Worm (Caenorhabditis elegans) whole organism, L4 larva: ENCODE results near the gene hizr-1.

Source experiments
- F26F4.8 ChIP-seq: fragments of 200-800 bp; sonication (Bioruptor generic); conservative IDR thresholded peaks from 2 replicates; pipeline ENCODE4 v1.3.6; 2022; ENCODE audit warnings: missing genetic modification characterization, missing compliant biosample characterization
- ZK546.5 ChIP-seq, 2 experiments: sonication (generic microtip); optimal IDR thresholded peaks; 2 replicates each; lab custom pipeline; 2017; ENCODE audit warnings: missing biosample characterization in 2 of 2, missing genetic modification characterization in 2 of 2
- aha-1 ChIP-seq: fragments of 150-350 bp; peaks from one replicate; lab custom pipeline; 2014; ENCODE audit warnings: missing biosample characterization, missing genetic modification characterization
- ceh-28 ChIP-seq: fragments of 150-350 bp; optimal IDR thresholded peaks from 2 replicates; lab custom pipeline; 2014; ENCODE audit warnings: missing biosample characterization, missing genetic modification reagents, missing genetic modification characterization
- ceh-62 ChIP-seq: sonication (generic microtip); optimal IDR thresholded peaks from 2 replicates; lab custom pipeline; 2017; ENCODE audit warnings: missing biosample characterization, missing genetic modification characterization
- ces-1 ChIP-seq: fragments of 150-350 bp; sonication (generic microtip); optimal IDR thresholded peaks from 4 replicates; lab custom pipeline; 2014; ENCODE audit warnings: missing biosample characterization, missing genetic modification reagents, missing genetic modification characterization
- cey-2 ChIP-seq: sonication (generic microtip); optimal IDR thresholded peaks from 3 replicates; lab custom pipeline; 2017; ENCODE audit warnings: missing genetic modification characterization, mild to moderate bottlenecking, missing compliant biosample characterization, antibody characterized with exemption, borderline replicate concordance; ENCODE audit not compliant: insufficient read depth
- daf-16 ChIP-seq, 3 experiments: sonication (generic microtip); optimal IDR thresholded peaks; 2 replicates each; lab custom pipeline; 2016 to 2017; ENCODE audit warnings: missing genetic modification characterization in 3 of 3, missing genetic modification reagents in 3 of 3, mild to moderate bottlenecking in 2 of 3, missing compliant biosample characterization in 2 of 3, missing biosample characterization in 1 of 3, moderate library complexity in 1 of 3
- dmd-6 ChIP-seq: fragments of 200-800 bp; sonication (Bioruptor generic); IDR thresholded peaks from 2 replicates; pipeline ENCODE4 v1.3.6; 2022; ENCODE audit warnings: missing genetic modification reagents, missing genetic modification characterization, missing compliant biosample characterization
- dve-1 ChIP-seq: sonication (generic microtip); optimal IDR thresholded peaks from 2 replicates; lab custom pipeline; 2017; ENCODE audit warnings: antibody characterized with exemption, mild to moderate bottlenecking, missing genetic modification characterization, missing compliant biosample characterization; ENCODE audit not compliant: insufficient read depth
- egl-27 ChIP-seq: sonication (generic microtip); optimal IDR thresholded peaks from 3 replicates; lab custom pipeline; 2017; ENCODE audit warnings: missing biosample characterization, missing genetic modification reagents, missing genetic modification characterization
- hif-1 ChIP-seq, 2 experiments: sonication (generic microtip); optimal IDR thresholded peaks; 2 replicates each; lab custom pipeline; 2016 to 2017; ENCODE audit warnings: missing compliant biosample characterization in 2 of 2, missing genetic modification characterization in 2 of 2, missing genetic modification reagents in 2 of 2, missing genotype in 2 of 2, mild to moderate bottlenecking in 1 of 2
- hlh-11 ChIP-seq: fragments of 200-800 bp; sonication (Bioruptor generic); optimal IDR thresholded peaks from 2 replicates; lab custom pipeline; 2018; ENCODE audit warnings: mild to moderate bottlenecking, missing genetic modification characterization, missing compliant biosample characterization
- hlh-30 ChIP-seq: sonication (generic microtip); optimal IDR thresholded peaks from 2 replicates; lab custom pipeline; 2017; ENCODE audit warnings: antibody characterized with exemption, mild to moderate bottlenecking, missing genetic modification characterization, missing compliant biosample characterization; ENCODE audit not compliant: insufficient read depth
- jun-1 ChIP-seq: fragments of 150-350 bp; optimal IDR thresholded peaks from 2 replicates; lab custom pipeline; 2014; ENCODE audit warnings: missing biosample characterization, missing genetic modification reagents, missing genetic modification characterization
- lim-7 ChIP-seq: fragments of 200-800 bp; sonication (Bioruptor generic); IDR thresholded peaks from 2 replicates; pipeline ENCODE4 v1.3.6; 2022; ENCODE audit warnings: missing genetic modification characterization, missing compliant biosample characterization
- lin-13 ChIP-seq: fragments of 150-350 bp; optimal IDR thresholded peaks from 2 replicates; lab custom pipeline; 2014; ENCODE audit warnings: missing biosample characterization, missing genetic modification reagents, missing genetic modification characterization
- lin-15B ChIP-seq: fragments of 150-350 bp; sonication (generic microtip); optimal IDR thresholded peaks from 3 replicates; lab custom pipeline; 2014; ENCODE audit warnings: missing biosample characterization, missing genetic modification characterization
- lin-29 ChIP-seq: fragments of 200-800 bp; sonication (Bioruptor generic); IDR thresholded peaks from 2 replicates; pipeline ENCODE4 v1.3.6; 2022; ENCODE audit warnings: missing genetic modification reagents, missing genetic modification characterization, missing compliant biosample characterization
- lir-3 ChIP-seq: sonication (generic microtip); optimal IDR thresholded peaks from 2 replicates; lab custom pipeline; 2016; ENCODE audit warnings: mild to moderate bottlenecking, missing genetic modification characterization, missing compliant biosample characterization
- madf-5 ChIP-seq, 2 experiments: fragments of 200-800 bp; sonication (Bioruptor generic); IDR thresholded peaks; 2 replicates each; pipeline ENCODE4 v1.3.6; 2022; ENCODE audit warnings: missing compliant biosample characterization in 2 of 2, missing genetic modification characterization in 2 of 2
- mdl-1 ChIP-seq, 2 experiments: fragments of 150-350 bp in 1 of 2; sonication (generic microtip) in 1 of 2; optimal IDR thresholded peaks; 2 replicates each; lab custom pipeline; 2014 to 2017; ENCODE audit warnings: missing biosample characterization in 2 of 2, missing genetic modification characterization in 2 of 2
- mxl-3 ChIP-seq: fragments of 200-800 bp; sonication (Bioruptor generic); optimal IDR thresholded peaks from 2 replicates; lab custom pipeline; 2018; ENCODE audit warnings: mild to moderate bottlenecking, missing genetic modification characterization, missing compliant biosample characterization
- nhr-11 ChIP-seq: fragments of 150-350 bp; optimal IDR thresholded peaks from 2 replicates; lab custom pipeline; 2014; ENCODE audit warnings: missing biosample characterization, missing genetic modification characterization
- nhr-28 ChIP-seq: fragments of 150-350 bp; optimal IDR thresholded peaks from 2 replicates; lab custom pipeline; 2014; ENCODE audit warnings: missing biosample characterization, missing genetic modification characterization
- nhr-42 ChIP-seq: fragments of 200-800 bp; sonication (Bioruptor generic); IDR thresholded peaks from 2 replicates; pipeline ENCODE4 v1.3.6; 2022; ENCODE audit warnings: missing genetic modification characterization, missing compliant biosample characterization
- nhr-77 ChIP-seq: fragments of 150-350 bp; optimal IDR thresholded peaks from 2 replicates; lab custom pipeline; 2014; ENCODE audit warnings: missing biosample characterization, missing genetic modification characterization
- pha-4 ChIP-seq, 2 experiments: fragments of 150-350 bp in 1 of 2; fragments of 200-800 bp in 1 of 2; sonication (Bioruptor generic) in 1 of 2; IDR thresholded peaks in 1 of 2; optimal IDR thresholded peaks in 1 of 2; 2 replicates each; pipeline versions ENCODE4 v1.3.6 to Lab custom; 2014 to 2022; ENCODE audit warnings: missing genetic modification characterization in 2 of 2, missing genetic modification reagents in 2 of 2, missing biosample characterization in 1 of 2, missing compliant biosample characterization in 1 of 2
- pqm-1 ChIP-seq: sonication (generic microtip); optimal IDR thresholded peaks from 2 replicates; lab custom pipeline; 2017; ENCODE audit warnings: missing biosample characterization, missing genetic modification characterization
- rbr-2 ChIP-seq: sonication (generic microtip); optimal IDR thresholded peaks from 2 replicates; lab custom pipeline; 2016; ENCODE audit warnings: missing genotype, missing genetic modification characterization, missing compliant biosample characterization
- saeg-2 ChIP-seq: fragments of 200-800 bp; sonication (Bioruptor generic); IDR thresholded peaks from 2 replicates; pipeline ENCODE4 v1.3.6; 2022; ENCODE audit warnings: missing genetic modification reagents, missing genetic modification characterization, missing compliant biosample characterization
- skn-1 ChIP-seq: fragments of 150-350 bp; optimal IDR thresholded peaks from 2 replicates; lab custom pipeline; 2014; ENCODE audit warnings: missing biosample characterization, missing genetic modification characterization
- tag-97 ChIP-seq: fragments of 200-800 bp; sonication (Bioruptor generic); IDR thresholded peaks from 2 replicates; pipeline ENCODE4 v1.3.6; 2022; ENCODE audit warnings: missing genetic modification characterization, missing compliant biosample characterization
- unc-62 ChIP-seq, 3 experiments: fragments of 150-350 bp in 1 of 3; sonication (generic microtip); optimal IDR thresholded peaks in 2 of 3; peaks in 1 of 3; 1 replicate in 1 of 3; 2 replicates in 2 of 3; lab custom pipeline; 2014 to 2017; ENCODE audit warnings: missing biosample characterization in 3 of 3, missing genetic modification characterization in 3 of 3, missing genetic modification reagents in 3 of 3, missing genotype in 1 of 3
- zag-1 ChIP-seq: fragments of 150-350 bp; optimal IDR thresholded peaks from 2 replicates; lab custom pipeline; 2014; ENCODE audit warnings: missing biosample characterization, missing genetic modification characterization

Gene hizr-1

DNA sequence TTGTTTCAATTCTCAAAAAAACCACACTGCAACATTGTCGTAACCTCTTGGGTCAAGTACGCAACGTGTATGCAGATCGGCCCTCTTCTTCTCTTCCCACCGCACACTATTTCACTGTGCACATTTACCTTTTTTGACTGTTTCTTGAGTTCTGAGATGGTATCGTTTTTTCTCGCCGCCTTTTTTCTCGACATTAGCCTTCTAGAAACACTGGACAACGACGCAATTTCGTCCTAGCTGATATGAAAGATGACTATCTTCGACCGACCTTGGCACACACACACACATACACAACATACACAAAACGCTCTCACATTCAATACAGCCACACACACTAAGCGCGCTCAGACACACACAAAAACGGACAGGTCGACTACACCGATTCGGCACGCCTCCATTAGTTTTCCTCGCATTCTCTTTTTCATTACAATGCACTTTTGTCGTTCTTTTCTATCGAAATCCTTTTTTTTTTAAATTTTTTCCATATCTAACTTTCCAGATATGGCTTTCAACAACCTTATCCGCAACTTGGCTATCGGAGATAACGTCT is 21.4 kb downstream of the hizr-1 start, which contains the start of gene aco-1 (continued):
- no peak for TF ChIP-seq ceh-62 (tag; lab: Kevin White, UChicago)
- 0 out of 2 replicates have a peak, but pooled peaks have one; percentile 19 for TF ChIP-seq nhr-42
- peak; percentile 77 for TF ChIP-seq hlh-11 (tag; lab: Kevin White, UChicago)

DNA sequence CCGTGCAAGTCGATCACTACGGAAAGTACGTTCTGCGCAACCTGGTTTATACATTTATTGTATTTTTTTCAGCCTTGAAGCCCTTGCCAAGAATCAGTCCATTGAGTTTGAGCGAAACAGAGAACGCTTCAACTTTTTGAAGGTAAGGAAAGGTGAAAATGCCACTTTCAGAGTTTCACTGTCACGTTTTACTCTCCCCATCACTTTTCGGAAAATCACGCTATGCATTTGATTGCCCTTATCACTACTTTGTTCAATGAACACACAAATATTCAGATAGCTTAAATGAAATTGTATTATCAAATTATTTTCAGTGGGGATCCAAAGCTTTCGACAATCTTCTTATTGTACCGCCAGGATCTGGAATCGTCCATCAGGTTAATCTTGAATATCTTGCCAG is 22.4 kb downstream of the hizr-1 start:
- peak; percentile 56 for TF ChIP-seq dve-1 (tag; lab: Kevin White, UChicago)
- no peak for TF ChIP-seq egl-27 (tag; lab: Kevin White, UChicago)
- 0 out of 2 replicates have a peak, but pooled peaks have one; percentile 18 for TF ChIP-seq pha-4 (GFP tag; IDR thresholded peaks at IDR 0.05; lab: Robert Waterston, UW)
- no peak for TF ChIP-seq pha-4 (tag; optimal IDR thresholded peaks at IDR 0.05; lab: Kevin White, UChicago)
- peak; percentile 78 for TF ChIP-seq nhr-28 (tag; lab: Kevin White, UChicago)
- TF ChIP-seq mdl-1 (tag; optimal IDR thresholded peaks at IDR 0.05; lab: Kevin White, UChicago): peak in 1 of 2 experiments; percentile 19
- TF ChIP-seq nhr-77: peak; percentile 63
- TF ChIP-seq dmd-6 (GFP tag; lab: Robert Waterston, UW): 0 out of 2 replicates have a peak, but pooled peaks have one; percentile 10
- no peak for TF ChIP-seq lin-13 (GFP tag; lab: Kevin White, UChicago)
- peak; percentile 10 for TF ChIP-seq hlh-11 (tag; lab: Kevin White, UChicago)
- no peak for TF ChIP-seq aha-1 (tag; lab: Kevin White, UChicago)
- peak; percentile 40 for TF ChIP-seq pqm-1 (tag; lab: Kevin White, UChicago)
- peak; percentile 37 for TF ChIP-seq hlh-30
- no peak for TF ChIP-seq daf-16 (GFP tag; optimal IDR thresholded peaks at IDR 0.05; lab: Kevin White, UChicago)
- peak; percentile 44 for TF ChIP-seq daf-16 (tag; optimal IDR thresholded peaks at IDR 0.05; lab: Kevin White, UChicago)
- TF ChIP-seq, all 104 proteins: peak for 10

DNA sequence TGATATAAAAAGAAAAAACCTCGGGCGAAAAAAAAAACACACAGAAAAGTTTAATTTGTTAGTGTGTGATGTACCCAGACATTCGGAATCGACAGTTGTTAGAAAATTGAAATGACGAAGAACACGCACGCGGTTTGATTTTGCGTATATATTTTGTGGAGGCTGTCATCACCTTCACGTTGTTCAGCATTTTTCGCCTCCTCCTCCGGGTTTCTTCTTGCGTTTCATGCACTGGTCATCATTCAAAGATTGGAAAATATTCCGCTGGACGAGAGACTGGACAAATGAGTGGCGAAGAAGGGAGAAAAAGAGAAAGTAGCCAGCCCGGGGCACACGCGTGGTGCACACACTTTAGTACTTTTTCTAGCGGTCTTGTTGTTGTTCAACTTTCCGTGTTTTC is 26.8 kb downstream of the hizr-1 start:
- peak in 1 of 2 experiments; percentile 16 for TF ChIP-seq hif-1 (tag; optimal IDR thresholded peaks at IDR 0.05; lab: Kevin White, UChicago)
- no peak for TF ChIP-seq cey-2 (tag; lab: Kevin White, UChicago)
- TF ChIP-seq ceh-28 (tag; lab: Kevin White, UChicago): no peak
- TF ChIP-seq skn-1: no peak
- TF ChIP-seq hlh-11 (tag; lab: Kevin White, UChicago): peak; percentile 42
- TF ChIP-seq madf-5 (GFP tag; IDR thresholded peaks at IDR 0.05; lab: Robert Waterston, UW): no peak
- TF ChIP-seq F26F4.8 (GFP tag; lab: Robert Waterston, UW): no peak
- TF ChIP-seq jun-1 (tag; lab: Kevin White, UChicago): no peak
- peak; percentile 48 for TF ChIP-seq hlh-30
- no peak for TF ChIP-seq saeg-2
- TF ChIP-seq daf-16 (GFP tag; optimal IDR thresholded peaks at IDR 0.05; lab: Kevin White, UChicago): peak in 1 of 2 experiments; percentile 47
- peak; percentile 17 for TF ChIP-seq daf-16 (tag; optimal IDR thresholded peaks at IDR 0.05; lab: Kevin White, UChicago)
- peak; percentile 33 for TF ChIP-seq nhr-11 (tag; lab: Kevin White, UChicago)
- no peak for TF ChIP-seq rbr-2 (tag; lab: Kevin White, UChicago)
- TF ChIP-seq unc-62 (GFP tag; optimal IDR thresholded peaks at IDR 0.05 in 1 of 2; lab: Kevin White, UChicago): peak in 1 of 2 experiments; percentile 98
- no peak for TF ChIP-seq unc-62 (tag; optimal IDR thresholded peaks at IDR 0.05; lab: Kevin White, UChicago)
- no peak for TF ChIP-seq lin-29 (GFP tag; lab: Robert Waterston, UW)
- TF ChIP-seq lim-7 (GFP tag; lab: Robert Waterston, UW): no peak
- peak; percentile 54 for TF ChIP-seq mxl-3 (GFP tag; lab: Kevin White, UChicago)
- TF ChIP-seq, all 104 proteins: peak for 7

DNA sequence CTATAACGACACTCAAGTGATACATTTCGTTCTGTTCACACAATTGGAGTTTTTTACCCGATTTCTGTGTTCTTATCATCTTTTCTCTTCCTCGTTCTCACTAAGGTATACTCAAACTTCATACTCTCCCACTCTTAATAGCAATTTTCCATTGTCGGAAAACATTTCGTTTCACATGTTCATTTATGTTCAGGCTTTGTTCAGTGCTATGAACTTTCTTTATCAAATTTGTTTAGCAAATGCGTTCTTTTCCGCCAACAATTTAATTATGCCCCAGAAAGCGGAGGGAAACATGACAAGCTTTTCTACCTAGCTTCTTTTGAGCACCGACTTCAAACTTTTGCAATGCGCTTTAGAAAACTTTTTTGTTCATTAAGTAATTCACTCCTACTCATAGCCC is 27.4 kb downstream of the hizr-1 start:
- TF ChIP-seq pqm-1 (tag; lab: Kevin White, UChicago) (peak; percentile 5), hif-1 (tag; optimal IDR thresholded peaks at IDR 0.05; lab: Kevin White, UChicago) (no peak), zag-1 (tag; lab: Kevin White, UChicago) (no peak), aha-1 (tag; lab: Kevin White, UChicago) (peak; percentile 94), dmd-6 (GFP tag; lab: Robert Waterston, UW) (peak; percentile 18; the same call in 1 of the 2 replicates), ces-1 (GFP tag; lab: Kevin White, UChicago) (peak; percentile 91), tag-97 (0 out of 2 replicates have a peak, but pooled peaks have one; percentile 56), lin-15B (tag; lab: Kevin White, UChicago) (no peak), ZK546.5 (tag; optimal IDR thresholded peaks at IDR 0.05; lab: Kevin White, UChicago) (no peak), lir-3 (no peak), nhr-28 (tag; lab: Kevin White, UChicago) (peak; percentile 34)
